Fruit fly (Drosophila melanogaster): ENCODE measurements around the gene CG3823.

The CG3823 gene

dm6 chrX:6310408-6310807 is 6.6 kb downstream of the CG3823 start (continued):
- TF ChIP-seq Med (GFP tag) (peak; percentile 82), CG4424 (GFP tag; optimal IDR thresholded peaks at IDR 0.05) (no peak), Dip2 (GFP tag; IDR thresholded peaks at IDR 0.05) (no peak), zfh1 (GFP tag; IDR thresholded peaks at IDR 0.05) (0 out of 3 replicates have a peak, but pooled peaks have one; percentile 22), CTCF (GFP tag; optimal IDR thresholded peaks at IDR 0.05) (no peak), Meics (GFP tag; optimal IDR thresholded peaks at IDR 0.05) (peak; percentile 12), slbo (GFP tag; IDR thresholded peaks at IDR 0.05) (peak; percentile 40), gfzf (GFP tag; optimal IDR thresholded peaks at IDR 0.05) (no peak), sd (tag; optimal IDR thresholded peaks at IDR 0.05) (no peak), vnd (GFP tag; IDR thresholded peaks at IDR 0.05; ENCODE audit: partially characterized antibody) (no peak), Ptx1 (GFP tag; IDR thresholded peaks at IDR 0.05) (peak; percentile 25; the same call in 1 of the 2 replicates), CG10209 (GFP tag; optimal IDR thresholded peaks at IDR 0.05) (no peak), yki (optimal IDR thresholded peaks at IDR 0.05) (no peak), stwl (tag; optimal IDR thresholded peaks at IDR 0.05) (no peak), CG6854 (GFP tag; optimal IDR thresholded peaks at IDR 0.05) (no peak), fu2 (GFP tag; optimal IDR thresholded peaks at IDR 0.05) (no peak), CG9817 (tag; optimal IDR thresholded peaks at IDR 0.05) (no peak), ato (GFP tag; IDR thresholded peaks at IDR 0.05; ENCODE audit: partially characterized antibody) (no peak), Bdp1 (GFP tag; optimal IDR thresholded peaks at IDR 0.05) (no peak), CG4707 (GFP tag; optimal IDR thresholded peaks at IDR 0.05) (no peak), fd64A (GFP tag; optimal IDR thresholded peaks at IDR 0.05) (no peak), HmgD (GFP tag; optimal IDR thresholded peaks at IDR 0.05) (no peak), zf30C (GFP tag; optimal IDR thresholded peaks at IDR 0.05) (no peak), CG11093 (GFP tag; IDR thresholded peaks at IDR 0.05) (no peak), Xrp1 (GFP tag; IDR thresholded peaks at IDR 0.05) (0 out of 2 replicates have a peak, but pooled peaks have one; percentile 21), p53 (GFP tag; optimal IDR thresholded peaks at IDR 0.05) (no peak), nau (GFP tag; optimal IDR thresholded peaks at IDR 0.05) (no peak), rib (GFP tag; IDR thresholded peaks at IDR 0.05) (no peak), Hmr (GFP tag; optimal IDR thresholded peaks at IDR 0.05) (peak; percentile 39), CG2116 (GFP tag; optimal IDR thresholded peaks at IDR 0.05) (no peak), vvl (GFP tag; IDR thresholded peaks at IDR 0.05) (no peak), wdn (GFP tag; IDR thresholded peaks at IDR 0.05) (0 out of 2 replicates have a peak, but pooled peaks have one; percentile 21), Sox102F (GFP tag; optimal IDR thresholded peaks at IDR 0.05) (peak; percentile 53), phol (tag; optimal IDR thresholded peaks at IDR 0.05) (peak; percentile 17), CG7786 (GFP tag; optimal IDR thresholded peaks at IDR 0.05) (no peak), NfI (GFP tag; optimal IDR thresholded peaks at IDR 0.05) (no peak), CG8290 (GFP tag; optimal IDR thresholded peaks at IDR 0.05) (no peak), CG8290 (tag; optimal IDR thresholded peaks at IDR 0.05) (peak in 1 of 2 experiments; percentile 74), run (tag; optimal IDR thresholded peaks at IDR 0.05) (no peak), CG13894 (tag; optimal IDR thresholded peaks at IDR 0.05) (no peak), cg (GFP tag; optimal IDR thresholded peaks at IDR 0.05) (no peak), CG18262 (tag; optimal IDR thresholded peaks at IDR 0.05) (no peak), unpg (GFP tag; optimal IDR thresholded peaks at IDR 0.05) (peak; percentile 19), CG43689 (GFP tag; IDR thresholded peaks at IDR 0.05) (no peak), pb (GFP tag; optimal IDR thresholded peaks at IDR 0.05) (no peak), wek (GFP tag; optimal IDR thresholded peaks at IDR 0.05) (no peak), CG13775 (GFP tag; optimal IDR thresholded peaks at IDR 0.05) (no peak), onecut (GFP tag; IDR thresholded peaks at IDR 0.05) (no peak), CG14710 (tag; optimal IDR thresholded peaks at IDR 0.05) (no peak), PHDP (tag; optimal IDR thresholded peaks at IDR 0.05) (no peak), fd96Cb (tag; optimal IDR thresholded peaks at IDR 0.05) (peak; percentile 29), CG13424 (tag; optimal IDR thresholded peaks at IDR 0.05) (no peak)

Data from whole organism, embryonic.